Worm (Caenorhabditis elegans) whole organism, L4 larva: ENCODE results near the gene ZC455.1.

ENCODE experiments used
- aly-2 ChIP-seq: sonication (generic microtip); optimal IDR thresholded peaks from 2 replicates; lab custom pipeline; 2018; ENCODE audit warnings: missing biosample characterization, missing genetic modification characterization
- ceh-82 ChIP-seq: sonication (generic microtip); optimal IDR thresholded peaks from 2 replicates; lab custom pipeline; 2017; ENCODE audit warnings: missing biosample characterization, missing genetic modification characterization
- dpl-1 ChIP-seq: fragments of 150-350 bp; optimal IDR thresholded peaks from 2 replicates; lab custom pipeline; 2014; ENCODE audit warnings: missing biosample characterization, missing genetic modification reagents, missing genetic modification characterization
- jun-1 ChIP-seq: fragments of 150-350 bp; optimal IDR thresholded peaks from 2 replicates; lab custom pipeline; 2014; ENCODE audit warnings: missing biosample characterization, missing genetic modification reagents, missing genetic modification characterization
- lin-13 ChIP-seq: fragments of 150-350 bp; optimal IDR thresholded peaks from 2 replicates; lab custom pipeline; 2014; ENCODE audit warnings: missing biosample characterization, missing genetic modification reagents, missing genetic modification characterization
- lin-39 ChIP-seq: fragments of 150-350 bp; optimal IDR thresholded peaks from 2 replicates; lab custom pipeline; 2014; ENCODE audit warnings: missing biosample characterization, missing genetic modification reagents, missing genetic modification characterization
- nhr-10 ChIP-seq: fragments of 150-350 bp; optimal IDR thresholded peaks from 2 replicates; lab custom pipeline; 2014; ENCODE audit warnings: missing biosample characterization, missing genetic modification characterization
- nhr-48 ChIP-seq: sonication (generic microtip); optimal IDR thresholded peaks from 2 replicates; lab custom pipeline; 2016; ENCODE audit warnings: mild to moderate bottlenecking, missing genetic modification characterization, missing compliant biosample characterization
- nhr-77 ChIP-seq: fragments of 150-350 bp; optimal IDR thresholded peaks from 2 replicates; lab custom pipeline; 2014; ENCODE audit warnings: missing biosample characterization, missing genetic modification characterization

- TF ChIP-seq aly-2 (tag; lab: Kevin White, UChicago): no peak
- no peak for TF ChIP-seq nhr-48 (tag; lab: Kevin White, UChicago)
- TF ChIP-seq ceh-82 (tag; lab: Kevin White, UChicago): no peak
- TF ChIP-seq nhr-77: no peak
- no peak for TF ChIP-seq jun-1 (tag; lab: Kevin White, UChicago)
- TF ChIP-seq nhr-10 (tag; lab: Kevin White, UChicago): no peak
- TF ChIP-seq lin-39 (tag; lab: Kevin White, UChicago): no peak
- no peak for TF ChIP-seq lin-13 (GFP tag; lab: Kevin White, UChicago)
- no peak for TF ChIP-seq dpl-1 (GFP tag; lab: Kevin White, UChicago)
Observed at ce11 chrV:12806190-12806589, 32.9 kb downstream of the ZC455.1 start, which contains the start of gene ZC443.7.
